Worm (Caenorhabditis elegans): ENCODE measurements around the gene Y7A5A.1.

Y7A5A.1 gene

DNA sequence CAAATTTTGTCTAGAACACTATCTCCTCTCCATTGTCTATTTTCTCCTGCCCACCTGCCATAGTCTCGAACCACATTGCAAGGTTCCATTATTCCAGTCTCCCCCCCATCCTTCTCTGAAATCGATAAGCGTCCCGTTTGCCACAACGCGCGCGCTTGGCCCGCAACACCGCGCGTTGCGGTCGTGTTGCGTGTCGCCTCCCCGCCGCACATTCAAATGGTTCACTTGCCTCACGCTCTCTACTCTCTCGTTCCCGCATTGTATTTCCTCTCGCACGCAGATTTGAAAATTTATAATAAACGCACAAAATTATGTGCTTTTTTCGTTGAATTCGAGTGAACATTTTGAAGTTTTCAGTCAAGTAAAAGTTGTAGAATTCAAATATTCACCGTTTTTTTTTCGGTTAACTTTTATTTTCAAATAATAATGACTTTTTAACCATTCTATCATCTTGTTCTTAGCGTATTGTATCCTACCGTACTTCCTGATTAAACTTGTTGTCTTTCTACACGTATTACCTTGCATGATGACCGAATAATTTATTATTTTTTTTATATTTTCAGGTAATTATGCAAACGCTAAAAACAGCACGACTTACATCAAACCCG lies 45.6 kb downstream of the Y7A5A.1 start, which contains the start of gene lin-15B:
lin-15B (plus strand) TSS at position 558 of the 608 bp plus-strand sequence.
- no peak for TF ChIP-seq fos-1 (tag; optimal IDR thresholded peaks at IDR 0.05)
- no peak for TF ChIP-seq ztf-11 (tag; optimal IDR thresholded peaks at IDR 0.05)
- peak; percentile 74 for TF ChIP-seq lin-15B (tag; optimal IDR thresholded peaks at IDR 0.05)

DNA sequence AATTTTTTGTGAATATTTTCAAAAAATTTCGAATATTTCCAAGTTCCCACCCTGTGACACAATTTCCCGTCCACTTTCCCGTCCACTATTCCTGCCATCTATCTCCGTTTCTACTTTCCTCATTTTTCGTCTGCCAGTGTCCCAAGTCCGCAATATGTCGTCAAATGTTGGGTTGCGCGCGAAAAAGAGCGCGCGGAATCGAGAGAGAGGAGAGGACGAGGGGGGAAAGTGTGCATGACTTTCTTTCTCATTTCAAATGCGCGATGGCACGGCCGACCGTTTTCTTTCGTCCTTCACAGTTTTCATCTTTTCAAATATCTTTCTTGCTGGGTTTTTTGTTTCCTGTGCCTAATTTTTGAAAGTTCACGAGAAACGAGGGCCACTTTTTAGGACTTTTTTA lies 46.3 kb downstream of the Y7A5A.1 start:
- TF ChIP-seq snpc-4 (tag; optimal IDR thresholded peaks at IDR 0.05) (peak; percentile 74), ceh-9 (tag; optimal IDR thresholded peaks at IDR 0.05) (no peak), unc-62 (GFP tag; optimal IDR thresholded peaks at IDR 0.05) (no peak), nhr-237 (tag; optimal IDR thresholded peaks at IDR 0.05) (no peak), nhr-23 (tag; optimal IDR thresholded peaks at IDR 0.05) (peak; percentile 48), pha-4 (tag; optimal IDR thresholded peaks at IDR 0.05) (peak; percentile 78), elt-3 (tag; optimal IDR thresholded peaks at IDR 0.05) (no peak), skn-1 (tag; optimal IDR thresholded peaks at IDR 0.05) (peak; percentile 27), hmg-11 (tag; optimal IDR thresholded peaks at IDR 0.05) (peak; percentile 46), lin-39 (tag; optimal IDR thresholded peaks at IDR 0.05) (no peak), nhr-12 (tag; optimal IDR thresholded peaks at IDR 0.05) (no peak), ztf-4 (tag; optimal IDR thresholded peaks at IDR 0.05) (no peak), fkh-10 (GFP tag; optimal IDR thresholded peaks at IDR 0.05) (no peak), jun-1 (tag; optimal IDR thresholded peaks at IDR 0.05) (no peak), elt-2 (tag; optimal IDR thresholded peaks at IDR 0.05) (peak; percentile 24), nhr-67 (tag; optimal IDR thresholded peaks at IDR 0.05) (no peak), R02D3.7 (tag; optimal IDR thresholded peaks at IDR 0.05) (no peak), aly-2 (tag; optimal IDR thresholded peaks at IDR 0.05) (no peak), nhr-76 (tag; optimal IDR thresholded peaks at IDR 0.05) (no peak), nfya-1 (tag; optimal IDR thresholded peaks at IDR 0.05; ENCODE audit: insufficient read depth) (no peak), tbx-2 (tag; optimal IDR thresholded peaks at IDR 0.05) (no peak), fkh-2 (tag; optimal IDR thresholded peaks at IDR 0.05) (no peak), nhr-77 (tag; optimal IDR thresholded peaks at IDR 0.05) (no peak), nhr-25 (tag; optimal IDR thresholded peaks at IDR 0.05) (peak; percentile 68), lin-15B (tag; optimal IDR thresholded peaks at IDR 0.05) (peak; percentile 98), zag-1 (tag; optimal IDR thresholded peaks at IDR 0.05) (no peak), ZK546.5 (tag; optimal IDR thresholded peaks at IDR 0.05) (no peak), sea-2 (GFP tag; optimal IDR thresholded peaks at IDR 0.05) (peak; percentile 62), ceh-82 (tag; optimal IDR thresholded peaks at IDR 0.05) (no peak), nhr-43 (tag; optimal IDR thresholded peaks at IDR 0.05; ENCODE audit: poor library complexity, severe bottlenecking) (no peak), fos-1 (tag; optimal IDR thresholded peaks at IDR 0.05) (no peak), ztf-11 (tag; optimal IDR thresholded peaks at IDR 0.05) (no peak), ceh-16 (tag; optimal IDR thresholded peaks at IDR 0.05) (no peak), nhr-28 (tag; optimal IDR thresholded peaks at IDR 0.05) (no peak), daf-12 (tag; optimal IDR thresholded peaks at IDR 0.05) (no peak), egl-27 (tag; optimal IDR thresholded peaks at IDR 0.05) (no peak), elt-1 (tag; optimal IDR thresholded peaks at IDR 0.05) (no peak), unc-39 (tag; optimal IDR thresholded peaks at IDR 0.05) (no peak)

ce11 chrX:15721346-15721745 lies 49.9 kb downstream of the Y7A5A.1 start, which contains the start of gene ZK662.5:
Gene ZK662.5 (plus strand): TSS chrX:15721646.
- TF ChIP-seq ama-1 (optimal IDR thresholded peaks at IDR 0.05) (no peak), R02D3.7 (tag; optimal IDR thresholded peaks at IDR 0.05) (no peak)

- TF ChIP-seq nhr-28 (tag; optimal IDR thresholded peaks at IDR 0.05) (no peak), jun-1 (tag; optimal IDR thresholded peaks at IDR 0.05) (no peak), fkh-2 (tag; optimal IDR thresholded peaks at IDR 0.05) (no peak), ztf-4 (tag; optimal IDR thresholded peaks at IDR 0.05) (no peak), elt-1 (tag; optimal IDR thresholded peaks at IDR 0.05) (no peak), nhr-11 (tag; optimal IDR thresholded peaks at IDR 0.05) (no peak), pqm-1 (tag; optimal IDR thresholded peaks at IDR 0.05) (no peak), unc-62 (GFP tag; optimal IDR thresholded peaks at IDR 0.05) (no peak), lin-39 (tag; optimal IDR thresholded peaks at IDR 0.05) (no peak), nhr-43 (tag; optimal IDR thresholded peaks at IDR 0.05; ENCODE audit: poor library complexity, severe bottlenecking) (no peak)
Observed at ce11 chrX:15718325-15718724, 53.0 kb downstream of the Y7A5A.1 start, which contains the start of gene ZK662.6. Gene ZK662.6 (plus strand): TSS chrX:15718625.
